Worm (Caenorhabditis elegans): ENCODE data around the gene ZC15.1.
A peak's percentile ranks its signal among the peaks of the same experiment; 100 is the strongest.

The ZC15.1 gene

DNA sequence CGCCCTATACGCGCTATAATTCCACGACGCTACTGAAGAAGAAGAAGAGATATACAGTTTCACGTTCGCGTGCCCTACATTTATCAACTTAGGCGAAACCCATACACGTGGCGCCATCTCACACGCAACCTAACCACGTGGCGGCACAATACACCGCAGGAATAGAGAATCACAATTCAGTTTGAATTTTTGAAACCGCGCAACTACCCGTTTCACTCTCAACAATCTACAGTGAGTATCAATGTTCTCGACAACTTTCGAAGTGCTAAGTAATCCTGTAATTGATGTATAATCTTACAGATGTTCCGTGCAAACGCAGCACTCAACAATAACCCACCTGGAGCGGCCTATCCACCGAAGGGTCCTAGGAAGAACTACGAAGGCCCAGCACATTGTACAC, at the start of gene ZC15.1:
ZC15.1 (plus strand) TSS at position 301 of the 400 bp plus-strand sequence.
- TF ChIP-seq unc-62 (GFP tag; optimal IDR thresholded peaks at IDR 0.05): no peak
- no peak for TF ChIP-seq Y79H2A.3 (GFP tag; conservative IDR thresholded peaks at IDR 0.05)
- TF ChIP-seq bed-1 (GFP tag; IDR thresholded peaks at IDR 0.05): no peak
- TF ChIP-seq ama-1 (optimal IDR thresholded peaks at IDR 0.05): no peak
- TF ChIP-seq ama-1 (GFP tag; optimal IDR thresholded peaks at IDR 0.05): no peak
- TF ChIP-seq rcor-1 (GFP tag; IDR thresholded peaks at IDR 0.05): no peak
- no peak for TF ChIP-seq D2030.7 (GFP tag; IDR thresholded peaks at IDR 0.05)
- no peak for TF ChIP-seq B0261.1 (tag; optimal IDR thresholded peaks at IDR 0.05)
- no peak for TF ChIP-seq F57C9.4 (tag; optimal IDR thresholded peaks at IDR 0.05)
- TF ChIP-seq Y67H2A.10 (GFP tag; conservative IDR thresholded peaks at IDR 0.05): no peak
- no peak for TF ChIP-seq snpc-1.1 (tag; optimal IDR thresholded peaks at IDR 0.05; ENCODE audit: insufficient read depth)
- TF ChIP-seq mcd-1 (GFP tag; IDR thresholded peaks at IDR 0.05): no peak

DNA sequence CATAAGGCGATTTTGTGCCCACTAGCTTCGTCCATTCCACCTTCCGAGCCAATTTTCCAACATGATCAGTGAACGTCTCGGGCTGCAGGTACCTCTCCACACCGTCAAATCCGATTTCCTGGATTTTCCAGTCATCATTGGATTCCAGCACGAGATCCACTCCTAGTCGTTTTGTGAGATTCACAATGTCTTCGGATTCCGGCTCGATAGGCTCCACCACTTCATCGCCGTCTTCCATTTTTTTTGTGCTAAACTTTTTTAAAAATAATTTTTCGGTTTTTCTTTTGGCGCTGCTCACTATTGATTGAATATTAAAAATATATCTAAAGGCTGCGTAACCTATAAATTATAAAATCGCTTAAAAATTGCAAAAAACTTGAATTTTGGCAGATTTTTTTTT, 38.9 kb upstream of the ZC15.1 start, which contains the start of gene mdt-17:
mdt-17 (minus strand) TSS at position 256 of the 400 bp plus-strand sequence.
- no peak for TF ChIP-seq gei-17 (GFP tag; optimal IDR thresholded peaks at IDR 0.05)
- TF ChIP-seq K11D2.4 (GFP tag; IDR thresholded peaks at IDR 0.05): no peak
- no peak for TF ChIP-seq lin-40 (tag; optimal IDR thresholded peaks at IDR 0.05)
- TF ChIP-seq snpc-1.3 (tag; optimal IDR thresholded peaks at IDR 0.05; ENCODE audit: insufficient read depth): no peak
- 0 out of 2 replicates have a peak, but pooled peaks have one; percentile 8 for TF ChIP-seq nfya-2 (GFP tag; IDR thresholded peaks at IDR 0.05)
- TF ChIP-seq Y53F4B.3 (GFP tag; IDR thresholded peaks at IDR 0.05): no peak
- TF ChIP-seq bed-1 (GFP tag; IDR thresholded peaks at IDR 0.05): no peak
- no peak for TF ChIP-seq lin-54 (GFP tag; optimal IDR thresholded peaks at IDR 0.05)
- TF ChIP-seq bed-2 (GFP tag; IDR thresholded peaks at IDR 0.05): no peak
- no peak for TF ChIP-seq ccch-3 (GFP tag; optimal IDR thresholded peaks at IDR 0.05)
- no peak for TF ChIP-seq xnd-1 (tag; optimal IDR thresholded peaks at IDR 0.05)
- TF ChIP-seq dpl-1 (GFP tag; optimal IDR thresholded peaks at IDR 0.05): no peak
- TF ChIP-seq nhr-80 (tag; optimal IDR thresholded peaks at IDR 0.05): no peak
- TF ChIP-seq snpc-1.1 (tag; optimal IDR thresholded peaks at IDR 0.05; ENCODE audit: insufficient read depth): no peak
- peak; percentile 36; the same call in 1 of the 2 replicates for TF ChIP-seq ceh-100 (GFP tag; IDR thresholded peaks at IDR 0.05)
- TF ChIP-seq Y53G8AR.9 (GFP tag; conservative IDR thresholded peaks at IDR 0.05): 0 out of 2 replicates have a peak, but pooled peaks have one; percentile 51
- TF ChIP-seq F55B11.4 (tag; optimal IDR thresholded peaks at IDR 0.05; ENCODE audit: borderline replicate concordance, insufficient read depth): no peak
- TF ChIP-seq chd-7 (tag; optimal IDR thresholded peaks at IDR 0.05): peak; percentile 41
- peak; percentile 15 for TF ChIP-seq atf-7 (tag; optimal IDR thresholded peaks at IDR 0.05)
- 0 out of 2 replicates have a peak, but pooled peaks have one; percentile 40 for TF ChIP-seq cebp-2 (GFP tag; IDR thresholded peaks at IDR 0.05)
- no peak for TF ChIP-seq attf-5 (GFP tag; optimal IDR thresholded peaks at IDR 0.05)
- TF ChIP-seq aptf-3 (GFP tag; IDR thresholded peaks at IDR 0.05): no peak
- no peak for TF ChIP-seq zim-3 (tag; optimal IDR thresholded peaks at IDR 0.05)
- no peak for TF ChIP-seq rpc-1 (optimal IDR thresholded peaks at IDR 0.05)
- TF ChIP-seq rpc-1 (tag; optimal IDR thresholded peaks at IDR 0.05): no peak
- TF ChIP-seq die-1 (tag; optimal IDR thresholded peaks at IDR 0.05): no peak
- no peak for TF ChIP-seq aptf-2 (GFP tag; conservative IDR thresholded peaks at IDR 0.05)
- no peak for TF ChIP-seq nfya-1 (tag; optimal IDR thresholded peaks at IDR 0.05; ENCODE audit: borderline replicate concordance, insufficient read depth)
- TF ChIP-seq mel-28 (tag; optimal IDR thresholded peaks at IDR 0.05; ENCODE audit: borderline replicate concordance): no peak
- TF ChIP-seq attf-6 (GFP tag; IDR thresholded peaks at IDR 0.05): peak; percentile 62; the same call in 1 of the 2 replicates
- TF ChIP-seq madf-6 (GFP tag; IDR thresholded peaks at IDR 0.05): peak; percentile 61
- peak; percentile 47 for TF ChIP-seq tlf-1 (GFP tag; optimal IDR thresholded peaks at IDR 0.05)
- no peak for TF ChIP-seq T26A5.8 (tag; optimal IDR thresholded peaks at IDR 0.05)
- TF ChIP-seq ztf-22 (GFP tag; optimal IDR thresholded peaks at IDR 0.05): no peak
- no peak for TF ChIP-seq egl-44 (GFP tag; IDR thresholded peaks at IDR 0.05)
- TF ChIP-seq F57C9.4 (tag; optimal IDR thresholded peaks at IDR 0.05): no peak
- TF ChIP-seq egrh-3 (GFP tag; IDR thresholded peaks at IDR 0.05): no peak
- no peak for TF ChIP-seq ztf-3 (GFP tag; optimal IDR thresholded peaks at IDR 0.05)
- TF ChIP-seq ceh-91 (GFP tag; IDR thresholded peaks at IDR 0.05): no peak

All from whole organism, young adult.